Worm (Caenorhabditis elegans) whole organism, late embryonic: ENCODE results near the gene sut-2.

ENCODE experiments used
- C08G9.2 ChIP-seq: sonication (generic microtip); optimal IDR thresholded peaks from 2 replicates; lab custom pipeline; 2016; ENCODE audit warnings: mild to moderate bottlenecking, missing genetic modification characterization, moderate library complexity, missing compliant biosample characterization
- C38D4.7 ChIP-seq: fragments of 200-800 bp; sonication (Bioruptor generic); optimal IDR thresholded peaks from 2 replicates; lab custom pipeline; 2018; ENCODE audit warnings: mild to moderate bottlenecking, missing genetic modification characterization, moderate library complexity, missing compliant biosample characterization
- Y22D7AL.16 ChIP-seq: sonication (generic microtip); optimal IDR thresholded peaks from 2 replicates; lab custom pipeline; 2016; ENCODE audit warnings: missing genetic modification characterization, missing compliant biosample characterization
- ceh-31 ChIP-seq: sonication (generic microtip); optimal IDR thresholded peaks from 2 replicates; lab custom pipeline; 2016; ENCODE audit warnings: missing genetic modification characterization, missing compliant biosample characterization
- ceh-48 ChIP-seq: sonication (generic microtip); optimal IDR thresholded peaks from 2 replicates; lab custom pipeline; 2016; ENCODE audit warnings: missing genetic modification characterization, inconsistent platforms, missing compliant biosample characterization
- elt-2 ChIP-seq: sonication (generic microtip); optimal IDR thresholded peaks from 2 replicates; lab custom pipeline; 2016; ENCODE audit warnings: missing genetic modification reagents, missing genetic modification characterization, missing compliant biosample characterization
- fkh-6 ChIP-seq: sonication (generic microtip); optimal IDR thresholded peaks from 2 replicates; lab custom pipeline; 2016; ENCODE audit warnings: missing genetic modification characterization, missing compliant biosample characterization
- hlh-13 ChIP-seq: fragments of 200-800 bp; sonication (Bioruptor generic); optimal IDR thresholded peaks from 2 replicates; lab custom pipeline; 2018; ENCODE audit warnings: mild to moderate bottlenecking, missing genetic modification characterization, missing compliant biosample characterization
- hlh-15 ChIP-seq: sonication (generic microtip); optimal IDR thresholded peaks from 2 replicates; lab custom pipeline; 2016; ENCODE audit warnings: missing genetic modification characterization, missing compliant biosample characterization
- hlh-30 ChIP-seq: sonication (generic microtip); optimal IDR thresholded peaks from 2 replicates; lab custom pipeline; 2017; ENCODE audit warnings: antibody characterized with exemption, missing genetic modification characterization, missing compliant biosample characterization; ENCODE audit not compliant: insufficient read depth
- hlh-6 ChIP-seq: sonication (generic microtip); optimal IDR thresholded peaks from 2 replicates; lab custom pipeline; 2016; ENCODE audit warnings: missing genotype, missing genetic modification characterization, missing compliant biosample characterization
- lin-11 ChIP-seq: fragments of 200-800 bp; sonication (Bioruptor generic); optimal IDR thresholded peaks from 2 replicates; lab custom pipeline; 2018; ENCODE audit warnings: mild to moderate bottlenecking, missing genetic modification characterization, missing compliant biosample characterization
- mec-3 ChIP-seq: sonication (generic microtip); optimal IDR thresholded peaks from 2 replicates; lab custom pipeline; 2016; ENCODE audit warnings: borderline replicate concordance, missing genetic modification characterization, missing compliant biosample characterization
- nfya-1 ChIP-seq: sonication (generic microtip); optimal IDR thresholded peaks from 2 replicates; lab custom pipeline; 2017; ENCODE audit warnings: missing genetic modification characterization, mild to moderate bottlenecking, missing compliant biosample characterization, antibody characterized with exemption, moderate library complexity
- npax-4 ChIP-seq: sonication (generic microtip); optimal IDR thresholded peaks from 2 replicates; lab custom pipeline; 2016; ENCODE audit warnings: missing genetic modification characterization, missing compliant biosample characterization
- pag-3 ChIP-seq: sonication (generic microtip); optimal IDR thresholded peaks from 2 replicates; lab custom pipeline; 2016; ENCODE audit warnings: missing compliant biosample characterization, missing genetic modification characterization, borderline replicate concordance
- pat-9 ChIP-seq: fragments of 200-800 bp; sonication (Bioruptor generic); optimal IDR thresholded peaks from 2 replicates; lab custom pipeline; 2018; ENCODE audit warnings: mild to moderate bottlenecking, missing genetic modification characterization, moderate library complexity, missing compliant biosample characterization
- pha-2 ChIP-seq: sonication (generic microtip); optimal IDR thresholded peaks from 2 replicates; lab custom pipeline; 2017; ENCODE audit warnings: mild to moderate bottlenecking, missing genetic modification characterization, missing compliant biosample characterization
- pqm-1 ChIP-seq: sonication (generic microtip); optimal IDR thresholded peaks from 2 replicates; lab custom pipeline; 2016; ENCODE audit warnings: missing genetic modification characterization, missing compliant biosample characterization
- pros-1 ChIP-seq: fragments of 150-350 bp; optimal IDR thresholded peaks from 2 replicates; lab custom pipeline; 2014; ENCODE audit warnings: missing biosample characterization, missing genetic modification reagents, missing genetic modification characterization
- ref-2 ChIP-seq: sonication (generic microtip); optimal IDR thresholded peaks from 2 replicates; lab custom pipeline; 2016; ENCODE audit warnings: missing genetic modification characterization, missing compliant biosample characterization
- sdc-2 ChIP-seq: sonication (generic microtip); optimal IDR thresholded peaks from 2 replicates; lab custom pipeline; 2016; ENCODE audit warnings: missing genotype, missing genetic modification characterization, missing compliant biosample characterization
- syd-9 ChIP-seq: sonication (generic microtip); optimal IDR thresholded peaks from 2 replicates; lab custom pipeline; 2016; ENCODE audit warnings: mild to moderate bottlenecking, missing genetic modification characterization, moderate library complexity, missing compliant biosample characterization
- tbx-2 ChIP-seq: sonication (generic microtip); optimal IDR thresholded peaks from 2 replicates; lab custom pipeline; 2016; ENCODE audit warnings: missing genetic modification characterization, missing compliant biosample characterization
- ttx-3 ChIP-seq: sonication (generic microtip); optimal IDR thresholded peaks from 2 replicates; lab custom pipeline; 2016; ENCODE audit warnings: missing genetic modification reagents, missing genetic modification characterization, missing compliant biosample characterization
- unc-3 ChIP-seq, 2 experiments: fragments of 200-800 bp in 1 of 2; sonication (Bioruptor generic) in 1 of 2; sonication (generic microtip) in 1 of 2; conservative IDR thresholded peaks in 1 of 2; optimal IDR thresholded peaks in 1 of 2; 2 replicates each; pipeline versions ENCODE4 v1.3.6 to Lab custom; 2016 to 2022; ENCODE audit warnings: missing compliant biosample characterization in 2 of 2, missing genetic modification characterization in 2 of 2, missing genetic modification reagents in 1 of 2
- unc-42 ChIP-seq: sonication (generic microtip); optimal IDR thresholded peaks from 2 replicates; lab custom pipeline; 2016; ENCODE audit warnings: missing genotype, missing genetic modification characterization, missing compliant biosample characterization
- unc-86 ChIP-seq: sonication (generic microtip); optimal IDR thresholded peaks from 2 replicates; lab custom pipeline; 2016; ENCODE audit warnings: missing genetic modification characterization, missing compliant biosample characterization
- zip-5 ChIP-seq: sonication (generic microtip); optimal IDR thresholded peaks from 2 replicates; lab custom pipeline; 2016; ENCODE audit warnings: missing genetic modification characterization, missing compliant biosample characterization

sut-2 gene

ce11 chrV:4569999-4570627 lies at the start of gene sut-2:
sut-2 (minus strand) TSS chrV:4570049.
- peak; percentile 21 for TF ChIP-seq nfya-1 (tag; lab: Kevin White, UChicago)
- TF ChIP-seq pqm-1: no peak
- no peak for TF ChIP-seq hlh-6 (tag; lab: Kevin White, UChicago)
- TF ChIP-seq C38D4.7 (GFP tag; lab: Kevin White, UChicago): no peak
- TF ChIP-seq lin-11 (tag; lab: Kevin White, UChicago): no peak
- peak; percentile 31 for TF ChIP-seq hlh-30 (tag; lab: Kevin White, UChicago)
- peak; percentile 37 for TF ChIP-seq ceh-48 (tag; lab: Kevin White, UChicago)
- peak; percentile 26 for TF ChIP-seq unc-42 (tag; lab: Kevin White, UChicago)

ce11 chrV:4617260-4617659 lies 47.4 kb upstream of the sut-2 start, which contains the start of gene sumv-2:
sumv-2 (plus strand) TSS chrV:4617560.
- TF ChIP-seq tbx-2 (peak; percentile 28), syd-9 (tag; lab: Kevin White, UChicago) (no peak)

DNA sequence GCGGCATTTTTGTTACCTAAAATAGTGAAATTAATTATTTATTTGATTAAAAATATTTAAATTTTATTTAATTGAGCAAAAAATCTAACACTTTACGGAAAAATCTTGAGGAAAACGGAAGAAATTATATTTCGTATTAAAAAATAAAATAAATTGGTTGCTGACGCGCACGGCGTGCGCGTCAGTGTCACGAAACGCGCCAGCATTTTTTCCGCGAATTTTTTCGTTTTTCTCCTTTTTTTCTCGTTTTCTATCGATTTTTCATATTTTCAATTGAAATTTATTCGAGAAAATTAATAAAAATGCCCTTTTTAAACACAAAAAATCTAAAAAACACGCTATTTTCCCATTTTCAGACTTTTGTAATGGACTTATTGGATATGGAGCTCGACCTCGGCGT lies 46.0 kb upstream of the sut-2 start, which contains the start of the genes Y61A9LA.10 and F54D11.4:
Gene Y61A9LA.10 (minus strand): TSS at position 16 of the 400 bp plus-strand sequence.
Gene F54D11.4 (plus strand): TSS at position 350 of the 400 bp plus-strand sequence.
- peak; percentile 8 for TF ChIP-seq ceh-31 (tag; lab: Kevin White, UChicago)
- no peak for TF ChIP-seq pros-1 (tag; lab: Kevin White, UChicago)
- no peak for TF ChIP-seq hlh-13
- TF ChIP-seq elt-2: peak; percentile 33
- peak; percentile 25 for TF ChIP-seq ceh-48 (tag; lab: Kevin White, UChicago)
- TF ChIP-seq sdc-2 (tag; lab: Kevin White, UChicago): no peak
- TF ChIP-seq pha-2 (tag; lab: Kevin White, UChicago): no peak
- TF ChIP-seq npax-4 (tag; lab: Kevin White, UChicago): peak; percentile 13
- TF ChIP-seq ttx-3 (tag; lab: Kevin White, UChicago): no peak
- TF ChIP-seq nfya-1 (tag; lab: Kevin White, UChicago): peak; percentile 13
- no peak for TF ChIP-seq fkh-6
- no peak for TF ChIP-seq hlh-30 (tag; lab: Kevin White, UChicago)
- peak; percentile 42 for TF ChIP-seq unc-86 (tag; lab: Kevin White, UChicago)
- TF ChIP-seq unc-3 (GFP tag; conservative IDR thresholded peaks at IDR 0.05; lab: Robert Waterston, UW): no peak
- TF ChIP-seq unc-3 (tag; optimal IDR thresholded peaks at IDR 0.05; lab: Kevin White, UChicago): no peak
- TF ChIP-seq pat-9 (tag; lab: Kevin White, UChicago): no peak
- TF ChIP-seq C08G9.2 (tag; lab: Kevin White, UChicago): no peak
- peak; percentile 4 for TF ChIP-seq unc-42 (tag; lab: Kevin White, UChicago)
- no peak for TF ChIP-seq pag-3 (tag; lab: Kevin White, UChicago)
- no peak for TF ChIP-seq hlh-6 (tag; lab: Kevin White, UChicago)

DNA sequence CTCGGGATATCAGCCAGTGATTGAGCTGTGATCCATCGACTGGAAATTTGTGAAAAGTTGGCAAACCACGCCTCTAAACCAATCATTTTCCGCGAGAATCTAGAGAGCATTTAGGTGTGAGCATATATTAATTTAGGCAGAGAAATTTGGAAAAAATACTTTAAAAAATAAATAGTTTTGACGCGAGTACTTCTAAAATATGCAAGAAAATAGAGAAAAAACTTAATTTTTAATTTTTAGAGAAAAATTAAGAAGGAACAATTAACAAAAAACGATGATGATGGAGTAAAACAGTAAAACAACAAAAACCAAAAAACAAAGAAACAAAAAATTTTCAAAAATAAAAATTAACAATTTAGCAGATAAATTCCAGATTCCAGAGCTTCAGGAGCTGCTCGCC lies 37.0 kb upstream of the sut-2 start, which contains the start of gene txt-6:
Gene txt-6 (minus strand): TSS at position 101 of the 400 bp plus-strand sequence.
- no peak for TF ChIP-seq ref-2 (tag; lab: Kevin White, UChicago)
- no peak for TF ChIP-seq hlh-30 (tag; lab: Kevin White, UChicago)
- no peak for TF ChIP-seq ttx-3 (tag; lab: Kevin White, UChicago)
- TF ChIP-seq npax-4 (tag; lab: Kevin White, UChicago): no peak
- no peak for TF ChIP-seq unc-86 (tag; lab: Kevin White, UChicago)
- TF ChIP-seq hlh-15 (tag; lab: Kevin White, UChicago): no peak

DNA sequence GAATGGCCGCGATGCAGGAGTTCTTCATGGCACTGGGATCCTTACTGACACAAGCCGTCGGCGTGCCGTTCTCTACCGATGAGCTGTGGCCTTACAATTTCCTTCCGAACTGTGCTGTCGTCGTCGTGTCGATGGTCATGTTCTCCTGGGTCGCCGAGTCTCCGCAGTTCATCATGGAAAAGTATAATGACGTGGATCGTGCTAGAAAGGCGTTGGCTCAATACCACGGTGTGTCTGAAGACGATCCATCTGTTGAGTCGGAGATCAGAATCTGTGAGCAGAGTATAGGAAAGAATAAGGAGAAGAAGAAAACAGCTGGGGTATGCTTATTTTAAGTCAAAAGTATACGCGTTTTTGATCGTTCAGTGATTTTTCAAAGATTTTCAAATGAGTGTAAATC lies 29.4 kb upstream of the sut-2 start:
- no peak for TF ChIP-seq zip-5 (tag; lab: Kevin White, UChicago)
- no peak for TF ChIP-seq Y22D7AL.16 (tag; lab: Kevin White, UChicago)
- TF ChIP-seq lin-11 (tag; lab: Kevin White, UChicago): no peak
- no peak for TF ChIP-seq pqm-1
- no peak for TF ChIP-seq mec-3 (tag; lab: Kevin White, UChicago)
